Worm (Caenorhabditis elegans): ENCODE data around the gene C25F9.14.

DNA sequence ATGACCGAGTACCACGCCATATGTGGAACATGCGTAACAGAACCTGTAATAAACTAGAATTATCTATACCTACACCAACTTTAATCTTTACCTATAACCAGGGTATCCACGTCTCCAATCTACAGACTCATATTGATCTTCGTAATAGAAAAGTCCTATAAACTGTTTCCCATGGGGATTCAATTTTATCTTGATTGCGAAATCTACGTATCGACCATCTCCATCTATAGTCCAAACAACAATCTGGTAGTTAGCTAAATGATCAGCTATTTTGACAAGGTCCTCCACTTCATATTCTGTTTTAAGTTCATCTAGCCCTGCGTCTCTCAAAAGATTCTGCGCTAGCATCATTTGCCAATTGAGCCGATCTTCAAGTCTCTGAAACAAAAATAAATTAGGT is 6.7 kb upstream of the C25F9.14 start:
- no peak for TF ChIP-seq nhr-11 (tag; optimal IDR thresholded peaks at IDR 0.05)
- no peak for TF ChIP-seq ama-1 (optimal IDR thresholded peaks at IDR 0.05)
- no peak for TF ChIP-seq fkh-10 (GFP tag; optimal IDR thresholded peaks at IDR 0.05)
- TF ChIP-seq mep-1 (tag; optimal IDR thresholded peaks at IDR 0.05), result no peak
- TF ChIP-seq irx-1 (tag; optimal IDR thresholded peaks at IDR 0.05), result no peak
- no peak for TF ChIP-seq ceh-82 (tag; optimal IDR thresholded peaks at IDR 0.05)
- no peak for TF ChIP-seq skn-1 (tag; optimal IDR thresholded peaks at IDR 0.05)
- no peak for TF ChIP-seq elt-2 (tag; optimal IDR thresholded peaks at IDR 0.05)
- no peak for TF ChIP-seq nhr-237 (tag; optimal IDR thresholded peaks at IDR 0.05)
- TF ChIP-seq aly-2 (tag; optimal IDR thresholded peaks at IDR 0.05), result no peak
- TF ChIP-seq nhr-77 (tag; optimal IDR thresholded peaks at IDR 0.05), result no peak
- no peak for TF ChIP-seq C04F5.9 (tag; optimal IDR thresholded peaks at IDR 0.05)
